Fruit fly (Drosophila melanogaster) whole organism, wandering third instar larva: ENCODE data around the gene CG15601.

Experiments
- Abd-B ChIP-seq: fragments of >200 bp; optimal IDR thresholded peaks from 2 replicates; lab custom pipeline; 2017; ENCODE audit warnings: missing biosample characterization, missing genetic modification characterization
- CG32264 ChIP-seq: fragments of 200-800 bp; sonication (Bioruptor generic); optimal IDR thresholded peaks from 2 replicates; lab custom pipeline; 2016; ENCODE audit warnings: missing biosample characterization, missing genetic modification characterization
- CG9705 ChIP-seq: fragments of 200-800 bp; sonication (Bioruptor generic); optimal IDR thresholded peaks from 2 replicates; lab custom pipeline; 2018; ENCODE audit warnings: missing biosample characterization, mild to moderate bottlenecking, missing genetic modification characterization
- Dfd ChIP-seq: fragments of >200 bp; optimal IDR thresholded peaks from 2 replicates; lab custom pipeline; 2017; ENCODE audit warnings: missing biosample characterization, missing genetic modification characterization
- Dif ChIP-seq: fragments of 200-275, 200-300 bp; sonication (Bioruptor generic); optimal IDR thresholded peaks from 2 replicates; lab custom pipeline; 2018; ENCODE audit warnings: missing biosample characterization, missing genetic modification characterization; ENCODE audit not compliant: partially characterized antibody
- GATAd ChIP-seq: sonication (Bioruptor generic); optimal IDR thresholded peaks from 2 replicates; lab custom pipeline; 2016; ENCODE audit warnings: missing biosample characterization, missing genetic modification characterization
- HLH106 ChIP-seq: fragments of 200-800 bp; optimal IDR thresholded peaks from 3 replicates; lab custom pipeline; 2019; ENCODE audit warnings: missing biosample characterization, mild to moderate bottlenecking, missing genetic modification characterization, moderate library complexity
- Hnf4 ChIP-seq: fragments of 200-800 bp; sonication (Bioruptor generic); optimal IDR thresholded peaks from 2 replicates; lab custom pipeline; 2016; ENCODE audit warnings: missing biosample characterization, mild to moderate bottlenecking, missing genetic modification characterization
- Hr78 ChIP-seq: fragments of >200 bp; optimal IDR thresholded peaks from 2 replicates; lab custom pipeline; 2017; ENCODE audit warnings: missing biosample characterization, missing genetic modification characterization
- Hr83 ChIP-seq: fragments of 200-300 bp; sonication (Bioruptor generic); optimal IDR thresholded peaks from 2 replicates; lab custom pipeline; 2016; ENCODE audit warnings: missing biosample characterization, mild to moderate bottlenecking, missing genetic modification characterization, moderate library complexity; ENCODE audit not compliant: poor library complexity, severe bottlenecking
- Jra ChIP-seq: sonication (Bioruptor generic); optimal IDR thresholded peaks from 2 replicates; lab custom pipeline; 2016; ENCODE audit warnings: missing biosample characterization, missing genetic modification characterization
- Mio ChIP-seq: sonication (Bioruptor generic); optimal IDR thresholded peaks from 2 replicates; lab custom pipeline; 2016; ENCODE audit warnings: missing biosample characterization, missing genetic modification characterization
- Myc ChIP-seq: fragments of >200 bp; optimal IDR thresholded peaks from 2 replicates; lab custom pipeline; 2017
- N ChIP-seq: fragments of >200 bp; optimal IDR thresholded peaks from 2 replicates; lab custom pipeline; 2018; ENCODE audit warnings: missing biosample characterization, missing external identifiers, missing genetic modification characterization
- OdsH ChIP-seq: fragments of 200-800 bp; sonication (Bioruptor generic); optimal IDR thresholded peaks from 2 replicates; lab custom pipeline; 2016; ENCODE audit warnings: missing biosample characterization, mild to moderate bottlenecking, missing genetic modification characterization
- Rel ChIP-seq, 2 experiments: fragments of 200-800 bp; sonication (Bioruptor generic) in 1 of 2; optimal IDR thresholded peaks; 2 replicates in 1 of 2; 3 replicates in 1 of 2; lab custom pipeline; 2016 to 2019; ENCODE audit warnings: mild to moderate bottlenecking in 2 of 2, missing biosample characterization in 2 of 2, missing genetic modification characterization in 2 of 2, moderate library complexity in 1 of 2
- Sp1 ChIP-seq: fragments of 200-800 bp; sonication (Bioruptor generic); optimal IDR thresholded peaks from 3 replicates; lab custom pipeline; 2019; ENCODE audit warnings: missing biosample characterization, mild to moderate bottlenecking, missing genetic modification characterization, moderate library complexity
- Vsx2 ChIP-seq: fragments of 200-300, 225-300 bp; sonication (Bioruptor generic); optimal IDR thresholded peaks from 2 replicates; lab custom pipeline; 2018; ENCODE audit warnings: missing biosample characterization, missing genetic modification characterization; ENCODE audit not compliant: partially characterized antibody
- br ChIP-seq: fragments of 200-800 bp; sonication (Bioruptor generic); optimal IDR thresholded peaks from 2 replicates; lab custom pipeline; 2016; ENCODE audit warnings: missing biosample characterization, missing genetic modification characterization
- brk ChIP-seq: fragments of 200-800 bp; sonication (Bioruptor generic); optimal IDR thresholded peaks from 2 replicates; lab custom pipeline; 2016; ENCODE audit warnings: missing biosample characterization, mild to moderate bottlenecking, missing genetic modification characterization
- dl ChIP-seq, 2 experiments: fragments of 175-275, 200-275 bp in 1 of 2; fragments of 200-275 bp in 1 of 2; sonication (Bioruptor generic); optimal IDR thresholded peaks; lab custom pipeline; 2018; ENCODE audit warnings: mild to moderate bottlenecking in 2 of 2, missing biosample characterization in 2 of 2, missing genetic modification characterization in 2 of 2, moderate library complexity in 2 of 2; ENCODE audit not compliant: partially characterized antibody in 2 of 2, insufficient read depth in 1 of 2
- ey ChIP-seq: fragments of 200-800 bp; sonication (Bioruptor generic); optimal IDR thresholded peaks from 2 replicates; lab custom pipeline; 2016; ENCODE audit warnings: missing biosample characterization, missing genetic modification characterization
- foxo ChIP-seq, 2 experiments: fragments of 200-800 bp; sonication (Bioruptor generic); optimal IDR thresholded peaks; 2 replicates in 1 of 2; 3 replicates in 1 of 2; lab custom pipeline; 2016 to 2017; ENCODE audit warnings: missing biosample characterization in 2 of 2, missing genetic modification characterization in 2 of 2
- fru ChIP-seq: fragments of 200-800 bp; sonication (Bioruptor generic); optimal IDR thresholded peaks from 3 replicates; lab custom pipeline; 2016; ENCODE audit warnings: missing biosample characterization, mild to moderate bottlenecking, missing genetic modification characterization
- h ChIP-seq: fragments of 200-800 bp; sonication (Bioruptor generic); optimal IDR thresholded peaks from 3 replicates; lab custom pipeline; 2016; ENCODE audit warnings: missing biosample characterization, mild to moderate bottlenecking, missing genetic modification characterization
- lola ChIP-seq: fragments of >200 bp; optimal IDR thresholded peaks from 2 replicates; lab custom pipeline; 2017; ENCODE audit warnings: missing biosample characterization, missing genetic modification characterization
- pan ChIP-seq: fragments of >200 bp; optimal IDR thresholded peaks from 2 replicates; lab custom pipeline; 2017
- psq ChIP-seq: fragments of 200-800 bp; sonication (Bioruptor generic); optimal IDR thresholded peaks from 3 replicates; lab custom pipeline; 2017; ENCODE audit warnings: missing biosample characterization, mild to moderate bottlenecking, missing genetic modification characterization, moderate library complexity
- rgr ChIP-seq: fragments of 200-800 bp; sonication (Bioruptor generic); optimal IDR thresholded peaks from 3 replicates; lab custom pipeline; 2016; ENCODE audit warnings: missing biosample characterization, mild to moderate bottlenecking, missing genetic modification characterization
- sage ChIP-seq: fragments of 200-800 bp; sonication (Bioruptor generic); optimal IDR thresholded peaks from 2 replicates; lab custom pipeline; 2016; ENCODE audit warnings: missing biosample characterization, mild to moderate bottlenecking, missing genetic modification characterization
- sv ChIP-seq: fragments of 200-800 bp; sonication (Bioruptor generic); optimal IDR thresholded peaks from 3 replicates; lab custom pipeline; 2016; ENCODE audit warnings: missing biosample characterization, missing genetic modification characterization
- tai ChIP-seq: sonication (Bioruptor generic); optimal IDR thresholded peaks from 2 replicates; lab custom pipeline; 2016; ENCODE audit warnings: missing biosample characterization, missing genetic modification characterization
- woc ChIP-seq: sonication (Bioruptor generic); optimal IDR thresholded peaks from 2 replicates; lab custom pipeline; 2016; ENCODE audit warnings: missing biosample characterization, mild to moderate bottlenecking, missing genetic modification characterization

CG15601 gene

DNA sequence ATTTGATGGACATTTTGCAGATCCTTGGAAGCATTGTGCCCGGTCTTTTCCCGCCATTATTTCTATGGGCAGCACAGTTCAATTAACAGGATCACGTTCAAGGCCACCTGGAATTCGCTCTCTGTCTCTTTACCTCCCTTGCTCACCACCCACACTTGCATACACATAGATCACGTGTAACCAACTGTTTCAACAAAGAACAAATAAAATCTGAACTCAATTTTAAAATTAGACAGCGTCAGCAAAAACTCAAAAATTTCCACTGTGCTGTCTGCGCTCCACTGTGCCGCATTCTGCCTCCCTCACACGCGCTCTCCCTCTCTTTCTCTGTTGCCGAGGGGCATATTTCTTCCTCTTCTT lies 843 bp upstream of the CG15601 start:
- TF ChIP-seq Hnf4 (GFP tag; lab: Kevin White, UChicago) (peak; percentile 4), GATAd (GFP tag; lab: Kevin White, UChicago) (no peak), foxo (GFP tag; optimal IDR thresholded peaks at IDR 0.05; lab: Kevin White, UChicago) (peak in 1 of 2 experiments; percentile 40), ey (GFP tag; lab: Kevin White, UChicago) (peak; percentile 9), Jra (no peak), rgr (GFP tag; lab: Kevin White, UChicago) (peak; percentile 38), psq (GFP tag; lab: Kevin White, UChicago) (peak; percentile 6), HLH106 (tag; lab: Kevin White, UChicago) (no peak), woc (GFP tag; lab: Kevin White, UChicago) (peak; percentile 3), Hr83 (peak; percentile 13), br (GFP tag; lab: Kevin White, UChicago) (peak; percentile 36), h (GFP tag; lab: Kevin White, UChicago) (no peak), CG32264 (no peak), Vsx2 (GFP tag; lab: Kevin White, UChicago) (no peak), Dfd (GFP tag; lab: Kevin White, UChicago) (no peak)

dm6 chrX:15710751-15711179 lies 318 bp downstream of the CG15601 start:
- TF ChIP-seq Myc (lab: Kevin White, UChicago) (peak; percentile 68), CG32264 (no peak)
- TF ChIP-seq, all 38 proteins: peak for 1

DNA sequence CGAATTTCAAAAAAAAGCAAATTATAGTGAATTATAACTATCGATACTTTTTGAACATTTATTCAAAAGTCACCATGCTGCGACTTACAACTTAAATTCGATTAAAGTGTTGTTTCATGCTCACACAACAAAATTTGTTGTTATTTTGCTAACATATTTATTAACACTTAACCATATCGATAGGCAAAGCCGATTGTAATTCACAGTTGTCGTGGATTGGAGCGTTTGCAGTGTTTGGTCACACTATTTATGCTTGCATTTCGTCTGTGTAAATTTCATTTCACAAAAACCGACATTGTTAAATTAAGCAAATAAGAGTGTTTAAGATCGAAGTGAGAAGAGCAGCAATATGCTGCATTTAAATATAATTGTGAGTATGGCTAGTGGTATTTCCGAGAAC lies 2.0 kb downstream of the CG15601 start, which contains the start of gene HUWE1:
HUWE1 (plus strand) TSS at position 220 of the 400 bp plus-strand sequence.
- TF ChIP-seq rgr (GFP tag; lab: Kevin White, UChicago) (no peak), Abd-B (GFP tag; lab: Kevin White, UChicago) (no peak), OdsH (no peak), sv (GFP tag; lab: Kevin White, UChicago) (no peak), foxo (GFP tag; optimal IDR thresholded peaks at IDR 0.05; lab: Kevin White, UChicago) (no peak), Rel (GFP tag; optimal IDR thresholded peaks at IDR 0.05; lab: Kevin White, UChicago) (no peak), Rel (tag; optimal IDR thresholded peaks at IDR 0.05; lab: Kevin White, UChicago) (peak; percentile 27), h (GFP tag; lab: Kevin White, UChicago) (no peak), br (GFP tag; lab: Kevin White, UChicago) (no peak), HLH106 (tag; lab: Kevin White, UChicago) (no peak), psq (GFP tag; lab: Kevin White, UChicago) (no peak), Sp1 (GFP tag; lab: Kevin White, UChicago) (peak; percentile 19)

DNA sequence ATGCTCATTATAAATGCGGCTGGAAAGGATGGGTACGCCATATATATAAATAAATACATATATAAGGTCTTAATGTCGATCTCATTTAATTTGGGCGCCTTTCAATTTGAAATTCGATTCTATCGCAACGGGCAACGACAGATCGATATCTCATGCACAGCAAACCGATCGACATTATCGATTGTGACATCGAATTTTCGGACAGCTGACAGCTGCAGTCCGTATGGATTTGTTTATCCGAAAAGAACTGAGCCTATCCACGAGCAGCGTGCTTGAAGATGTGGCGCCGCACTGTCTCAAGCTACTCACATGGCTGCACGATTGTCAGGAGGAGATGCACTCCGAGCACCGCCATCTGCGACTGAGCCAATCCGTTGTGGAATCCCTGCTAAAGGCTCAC lies 21.5 kb downstream of the CG15601 start, which contains the start of gene CG8191:
CG8191 (plus strand) TSS at position 211 of the 400 bp plus-strand sequence.
- TF ChIP-seq foxo (GFP tag; optimal IDR thresholded peaks at IDR 0.05; lab: Kevin White, UChicago) = no peak
- TF ChIP-seq dl (GFP tag; optimal IDR thresholded peaks at IDR 0.05; lab: Kevin White, UChicago; ENCODE audit: insufficient read depth in 1 of 2, partially characterized antibody in 2 of 2) = no peak
- no peak for TF ChIP-seq Abd-B (GFP tag; lab: Kevin White, UChicago)
- no peak for TF ChIP-seq Dfd (GFP tag; lab: Kevin White, UChicago)
- no peak for TF ChIP-seq HLH106 (tag; lab: Kevin White, UChicago)
- TF ChIP-seq h (GFP tag; lab: Kevin White, UChicago) = no peak

DNA sequence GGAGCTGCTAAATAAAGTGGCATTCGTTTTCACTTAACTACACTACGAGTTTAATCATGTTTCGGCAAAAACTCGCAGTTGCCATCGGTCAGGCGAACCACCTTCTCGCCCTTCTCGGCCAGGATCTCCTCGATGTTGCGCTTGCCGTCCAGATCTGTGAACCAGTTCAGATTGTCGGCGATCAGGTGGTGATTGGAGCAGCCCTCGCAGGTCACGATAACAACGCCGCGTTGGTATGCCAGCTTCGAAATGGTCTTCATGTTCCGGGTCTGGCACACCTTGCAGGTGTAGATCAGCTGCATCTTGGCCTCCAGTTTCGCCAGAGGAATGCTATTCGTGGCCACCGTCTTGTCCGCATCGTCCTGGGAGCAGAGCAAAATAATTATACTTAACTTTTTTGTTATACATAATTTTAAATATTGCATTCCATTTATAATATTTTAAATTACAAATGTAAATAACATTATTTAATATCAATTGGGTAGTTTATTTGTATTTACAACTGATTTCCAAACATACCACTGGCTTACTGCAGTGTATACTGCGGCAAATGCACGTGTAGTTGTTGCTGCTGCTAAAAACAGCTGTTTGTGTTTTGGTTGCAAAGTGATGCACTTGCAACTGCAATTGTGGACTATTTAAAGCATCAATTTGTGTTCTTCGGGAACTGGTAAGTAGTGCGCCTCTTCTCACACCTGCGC lies 22.9 kb downstream of the CG15601 start:
- TF ChIP-seq Dfd (GFP tag; lab: Kevin White, UChicago) (no peak), psq (GFP tag; lab: Kevin White, UChicago) (no peak), Mio (GFP tag; lab: Kevin White, UChicago) (no peak), ey (GFP tag; lab: Kevin White, UChicago) (no peak), h (GFP tag; lab: Kevin White, UChicago) (no peak), dl (GFP tag; optimal IDR thresholded peaks at IDR 0.05; lab: Kevin White, UChicago; ENCODE audit: insufficient read depth in 1 of 2, partially characterized antibody in 2 of 2) (no peak)

DNA sequence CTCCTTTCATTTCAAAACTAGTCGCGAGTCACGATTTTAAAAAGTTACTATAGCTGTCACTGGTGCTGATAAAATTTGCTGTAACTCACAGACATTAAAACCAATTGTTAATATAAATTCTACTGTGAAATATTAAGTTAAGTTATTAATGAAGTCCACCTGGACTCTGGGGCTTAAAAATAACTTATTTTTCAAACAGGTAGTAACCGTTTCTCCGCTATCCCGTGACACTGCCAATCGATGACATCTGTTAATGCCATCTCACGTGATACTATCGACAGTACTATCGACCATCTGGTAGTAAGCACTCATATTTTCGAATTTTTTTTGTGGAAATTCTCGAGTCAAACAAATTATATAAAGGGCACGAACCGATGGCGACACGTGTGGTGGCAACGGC lies 23.5 kb downstream of the CG15601 start, which contains the start of the genes CG12379 and MagR:
CG12379 (minus strand) TSS at position 2 of the 400 bp plus-strand sequence.
MagR (plus strand) TSS at position 276 of the 400 bp plus-strand sequence.
- TF ChIP-seq h (GFP tag; lab: Kevin White, UChicago) = peak; percentile 73
- TF ChIP-seq HLH106 (tag; lab: Kevin White, UChicago) = peak; percentile 81
- no peak for TF ChIP-seq lola (GFP tag; lab: Kevin White, UChicago)
- peak; percentile 69 for TF ChIP-seq Sp1 (GFP tag; lab: Kevin White, UChicago)
- no peak for TF ChIP-seq brk (GFP tag; lab: Kevin White, UChicago)
- TF ChIP-seq GATAd (GFP tag; lab: Kevin White, UChicago) = no peak
- TF ChIP-seq Hr78 (GFP tag; lab: Kevin White, UChicago) = no peak
- no peak for TF ChIP-seq Rel (GFP tag; optimal IDR thresholded peaks at IDR 0.05; lab: Kevin White, UChicago)
- peak; percentile 28 for TF ChIP-seq Rel (tag; optimal IDR thresholded peaks at IDR 0.05; lab: Kevin White, UChicago)
- TF ChIP-seq rgr (GFP tag; lab: Kevin White, UChicago) = peak; percentile 53
- no peak for TF ChIP-seq sage (GFP tag; lab: Kevin White, UChicago)
- no peak for TF ChIP-seq tai (GFP tag; lab: Kevin White, UChicago)
- no peak for TF ChIP-seq CG32264
- TF ChIP-seq Mio (GFP tag; lab: Kevin White, UChicago) = no peak
- peak; percentile 35 for TF ChIP-seq sv (GFP tag; lab: Kevin White, UChicago)
- TF ChIP-seq CG9705 (GFP tag; lab: Kevin White, UChicago) = peak; percentile 71
- no peak for TF ChIP-seq dl (GFP tag; optimal IDR thresholded peaks at IDR 0.05; lab: Kevin White, UChicago; ENCODE audit: insufficient read depth in 1 of 2, partially characterized antibody in 2 of 2)
- TF ChIP-seq foxo (GFP tag; optimal IDR thresholded peaks at IDR 0.05; lab: Kevin White, UChicago) = peak in 1 of 2 experiments; percentile 59
- TF ChIP-seq Abd-B (GFP tag; lab: Kevin White, UChicago) = no peak
- TF ChIP-seq Dif (GFP tag; lab: Kevin White, UChicago) = no peak
- TF ChIP-seq fru = peak; percentile 71
- no peak for TF ChIP-seq pan (lab: Kevin White, UChicago)
- TF ChIP-seq br (GFP tag; lab: Kevin White, UChicago) = peak; percentile 48
- no peak for TF ChIP-seq OdsH
- TF ChIP-seq N = no peak
